Worm (Caenorhabditis elegans): ENCODE measurements around the gene asp-13.

The asp-13 gene

DNA sequence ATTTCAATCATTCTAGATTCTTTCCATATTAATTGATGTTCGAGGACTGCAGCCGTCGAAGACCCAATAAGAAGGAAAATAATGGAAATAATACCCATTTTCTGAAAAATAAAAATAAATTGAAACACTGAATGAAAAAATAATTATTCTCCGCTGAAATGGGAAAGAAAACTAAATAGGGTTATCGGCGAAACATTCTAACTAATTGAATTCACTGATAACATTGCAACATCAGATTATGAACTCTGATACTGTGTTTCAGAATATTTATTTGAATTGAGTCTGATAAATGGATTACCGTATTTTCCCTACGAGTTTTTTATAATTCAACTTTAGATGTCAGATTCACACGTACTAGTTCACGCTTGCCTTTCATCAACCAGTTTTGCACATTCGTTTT lies at the start of gene asp-13:
Gene asp-13 (minus strand): TSS at position 101 of the 400 bp plus-strand sequence.
- TF ChIP-seq him-1 (tag; optimal IDR thresholded peaks at IDR 0.05) (no peak), dao-5 (tag; optimal IDR thresholded peaks at IDR 0.05) (no peak), W03F9.2 (tag; optimal IDR thresholded peaks at IDR 0.05) (no peak)

DNA sequence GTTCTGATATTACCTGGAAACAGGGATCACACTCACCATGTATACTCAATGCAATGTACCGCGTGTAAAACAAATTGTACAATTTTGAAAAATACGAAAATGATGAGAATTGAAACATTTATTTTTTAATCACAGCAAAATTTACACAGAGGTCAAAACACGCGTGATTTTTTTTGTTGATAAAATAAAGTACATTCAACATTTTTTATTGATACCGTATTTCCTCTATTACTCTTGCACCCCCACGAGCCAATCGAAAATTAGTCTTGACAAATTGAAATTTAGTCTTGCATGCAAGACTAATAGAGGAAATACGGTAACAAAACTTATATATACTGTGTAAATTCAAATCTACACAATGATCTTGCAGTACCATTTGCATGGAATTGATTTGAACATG lies 44.7 kb upstream of the asp-13 start, which contains the start of gene ZC190.8:
Gene ZC190.8 (minus strand): TSS at position 101 of the 400 bp plus-strand sequence.
- TF ChIP-seq him-1 (tag; optimal IDR thresholded peaks at IDR 0.05) = no peak
- TF ChIP-seq W03F9.2 (tag; optimal IDR thresholded peaks at IDR 0.05) = no peak
- no peak for TF ChIP-seq dao-5 (tag; optimal IDR thresholded peaks at IDR 0.05)

DNA sequence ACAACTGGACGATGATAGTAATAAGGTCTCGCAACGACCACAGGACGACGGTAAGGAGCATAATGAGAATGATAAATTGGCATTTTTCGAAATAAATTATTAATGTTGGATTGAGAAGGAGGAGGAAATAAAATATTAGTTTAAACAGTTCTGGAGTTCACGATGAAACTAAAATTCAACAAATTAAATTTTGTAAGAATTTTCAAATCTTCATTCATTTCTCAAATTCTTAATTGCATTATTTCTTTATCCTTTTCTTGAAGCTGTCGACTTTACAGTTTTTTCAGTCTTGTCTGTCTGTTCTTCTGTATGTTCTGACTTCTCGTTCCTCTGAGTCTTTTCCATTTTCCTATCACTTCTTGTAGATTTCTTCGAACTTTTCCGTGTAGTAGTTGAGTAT lies 43.8 kb upstream of the asp-13 start, which contains the start of gene ZC190.7:
Gene ZC190.7 (minus strand): TSS at position 101 of the 400 bp plus-strand sequence.
- no peak for TF ChIP-seq him-1 (tag; optimal IDR thresholded peaks at IDR 0.05)
- no peak for TF ChIP-seq W03F9.2 (tag; optimal IDR thresholded peaks at IDR 0.05)
- no peak for TF ChIP-seq dao-5 (tag; optimal IDR thresholded peaks at IDR 0.05)

DNA sequence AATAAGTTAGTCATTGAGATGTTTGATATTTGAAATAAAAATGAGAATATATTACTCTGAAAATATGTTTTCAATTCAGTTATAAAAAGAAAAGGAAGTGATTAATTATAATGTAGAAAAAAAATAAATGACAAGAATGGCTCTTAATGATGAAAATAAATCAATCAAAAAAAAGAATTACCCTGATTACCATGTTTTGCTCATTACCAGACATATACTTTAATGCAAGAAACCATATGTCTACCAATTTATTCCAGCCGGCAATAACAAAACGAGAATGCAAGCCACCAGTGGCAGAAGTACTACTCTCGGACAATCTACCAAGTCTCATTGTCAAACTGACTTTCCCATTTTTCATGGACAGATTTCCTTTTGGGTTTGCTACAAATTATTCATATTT lies 40.8 kb upstream of the asp-13 start:
- TF ChIP-seq W03F9.2 (tag; optimal IDR thresholded peaks at IDR 0.05) (no peak), dao-5 (tag; optimal IDR thresholded peaks at IDR 0.05) (no peak), him-1 (tag; optimal IDR thresholded peaks at IDR 0.05) (no peak)

DNA sequence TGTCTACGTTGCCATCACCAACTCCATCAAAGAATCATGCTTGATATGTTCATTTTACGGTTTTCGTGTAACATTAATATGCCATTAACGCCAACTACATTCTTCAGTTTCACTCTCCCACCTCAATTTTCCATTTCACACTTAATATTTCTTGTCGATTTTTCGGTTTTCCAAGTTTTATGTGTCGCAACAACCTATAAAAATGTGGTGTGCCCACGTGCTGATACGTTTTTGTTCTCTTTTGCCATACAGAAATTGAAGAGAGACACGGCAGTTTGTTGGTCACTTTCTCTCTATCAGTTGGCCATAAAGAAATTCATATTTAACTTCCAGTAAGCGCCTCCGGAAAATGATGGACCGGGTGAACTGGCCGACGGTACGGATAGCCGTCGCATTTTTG lies 39.7 kb upstream of the asp-13 start, which contains the start of gene cln-3.3:
Gene cln-3.3 (plus strand): TSS at position 334 of the 400 bp plus-strand sequence.
- TF ChIP-seq W03F9.2 (tag; optimal IDR thresholded peaks at IDR 0.05) (no peak), dao-5 (tag; optimal IDR thresholded peaks at IDR 0.05) (no peak), him-1 (tag; optimal IDR thresholded peaks at IDR 0.05) (no peak)

DNA sequence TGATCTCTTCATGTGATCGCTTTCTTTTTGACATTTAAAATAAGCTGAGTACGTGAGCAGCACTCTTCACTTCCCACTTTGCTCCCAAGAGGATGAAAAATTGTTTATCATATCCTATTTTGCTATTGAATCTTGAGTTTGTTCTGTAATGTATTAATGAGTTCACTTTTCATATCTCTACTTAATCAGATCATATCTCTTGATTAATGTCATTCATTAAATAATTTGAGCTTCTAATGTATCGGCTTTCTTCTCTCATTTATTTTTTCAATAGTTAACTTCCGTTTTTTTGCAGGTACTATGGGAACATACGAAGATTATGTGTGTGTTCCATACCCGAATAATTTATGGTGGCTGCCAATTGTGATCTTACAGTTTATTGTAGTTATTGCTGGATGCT lies 38.1 kb upstream of the asp-13 start, which contains the start of gene ZC190.2:
Gene ZC190.2 (plus strand): TSS at position 301 of the 400 bp plus-strand sequence.
- TF ChIP-seq W03F9.2 (tag; optimal IDR thresholded peaks at IDR 0.05) (no peak), dao-5 (tag; optimal IDR thresholded peaks at IDR 0.05) (no peak), him-1 (tag; optimal IDR thresholded peaks at IDR 0.05) (no peak)

DNA sequence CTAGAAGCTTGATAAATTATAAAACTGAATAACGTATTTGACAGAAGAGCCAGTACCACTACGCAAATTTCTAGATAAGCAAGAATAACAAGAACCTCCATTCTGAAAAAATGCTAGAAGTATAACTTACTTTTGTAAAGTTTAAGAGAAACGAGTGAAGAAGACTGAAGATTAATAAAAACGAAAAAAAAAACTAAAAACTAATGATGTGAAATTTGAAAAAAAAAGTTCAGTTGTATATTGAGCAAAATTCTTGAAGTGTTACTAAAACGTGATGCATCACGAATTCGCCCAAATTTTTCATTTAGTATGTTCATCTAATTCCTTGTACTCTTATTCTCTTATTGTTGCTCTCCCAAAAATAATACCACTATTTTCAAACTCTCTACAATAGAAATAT lies 34.2 kb upstream of the asp-13 start, which contains the start of gene ZC190.6:
Gene ZC190.6 (minus strand): TSS at position 101 of the 400 bp plus-strand sequence.
- TF ChIP-seq W03F9.2 (tag; optimal IDR thresholded peaks at IDR 0.05) (no peak), dao-5 (tag; optimal IDR thresholded peaks at IDR 0.05) (no peak), him-1 (tag; optimal IDR thresholded peaks at IDR 0.05) (no peak)

DNA sequence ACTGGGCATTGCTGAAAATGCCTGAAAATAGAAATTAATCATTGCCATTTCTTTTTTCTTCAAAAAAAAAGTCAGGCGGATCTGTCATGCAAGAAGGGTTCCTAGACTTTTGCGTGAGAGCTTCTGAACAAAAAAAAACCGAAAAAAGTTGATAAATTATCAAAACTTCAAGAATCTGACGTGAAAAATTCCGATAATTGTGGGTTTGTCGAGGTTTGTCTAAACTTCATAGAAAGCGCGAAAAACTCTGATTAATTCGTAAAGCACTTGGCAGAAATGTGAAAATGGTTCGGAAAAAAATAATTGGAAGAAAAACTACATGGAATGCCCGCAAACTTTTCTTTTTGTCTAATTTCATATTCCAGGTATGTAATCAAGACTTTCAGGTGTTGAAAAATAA lies 30.5 kb upstream of the asp-13 start, which contains the start of gene ZC190.5:
Gene ZC190.5 (minus strand): TSS at position 101 of the 400 bp plus-strand sequence.
- no peak for TF ChIP-seq him-1 (tag; optimal IDR thresholded peaks at IDR 0.05)
- no peak for TF ChIP-seq W03F9.2 (tag; optimal IDR thresholded peaks at IDR 0.05)
- TF ChIP-seq dao-5 (tag; optimal IDR thresholded peaks at IDR 0.05) = no peak

DNA sequence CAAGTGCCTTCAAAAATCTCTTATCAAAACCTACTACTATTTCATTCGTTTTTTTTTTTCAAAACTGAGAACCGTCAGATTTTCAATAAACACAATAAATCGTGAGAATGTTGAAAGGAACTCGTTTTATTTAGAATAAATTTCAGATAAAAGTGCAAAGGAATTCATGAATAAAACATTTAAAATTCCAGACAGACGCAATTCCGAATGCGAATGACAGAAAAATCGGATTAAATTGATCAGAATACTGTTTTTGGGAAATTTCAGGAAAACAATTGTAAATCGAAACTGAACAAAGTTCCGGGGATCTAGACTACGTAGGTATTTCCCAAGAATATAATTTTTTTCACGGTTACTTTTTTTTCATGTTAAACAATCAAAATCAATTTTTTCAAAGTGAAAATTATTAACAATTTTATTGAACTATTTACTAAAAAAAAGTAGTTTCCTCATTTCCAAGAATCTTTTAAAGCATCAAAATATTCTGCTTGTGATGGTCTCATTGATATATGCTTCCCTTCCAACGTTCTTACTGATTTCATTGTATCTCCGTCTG lies 28.7 kb upstream of the asp-13 start:
- TF ChIP-seq dao-5 (tag; optimal IDR thresholded peaks at IDR 0.05) (no peak), him-1 (tag; optimal IDR thresholded peaks at IDR 0.05) (no peak), W03F9.2 (tag; optimal IDR thresholded peaks at IDR 0.05) (no peak)

DNA sequence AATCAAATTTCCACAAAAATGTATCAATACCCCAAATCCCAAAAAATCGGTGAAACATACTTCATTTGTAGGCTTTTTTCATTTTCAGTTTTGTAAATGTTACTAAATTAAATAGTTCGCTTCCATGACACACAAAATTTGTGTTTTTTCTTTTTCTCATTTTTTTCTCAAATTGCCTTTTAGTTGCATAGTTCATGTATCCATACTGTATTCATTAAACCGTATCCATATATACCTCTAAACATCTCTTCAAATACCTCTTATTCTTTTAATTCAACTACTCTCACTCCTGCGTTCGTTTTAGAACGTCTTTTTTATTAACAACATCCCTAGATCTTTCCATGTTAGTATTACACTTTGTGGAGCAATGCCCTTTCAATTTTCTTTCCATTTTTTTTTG lies 27.8 kb upstream of the asp-13 start:
- TF ChIP-seq him-1 (tag; optimal IDR thresholded peaks at IDR 0.05) (no peak), W03F9.2 (tag; optimal IDR thresholded peaks at IDR 0.05) (no peak), dao-5 (tag; optimal IDR thresholded peaks at IDR 0.05) (no peak)

DNA sequence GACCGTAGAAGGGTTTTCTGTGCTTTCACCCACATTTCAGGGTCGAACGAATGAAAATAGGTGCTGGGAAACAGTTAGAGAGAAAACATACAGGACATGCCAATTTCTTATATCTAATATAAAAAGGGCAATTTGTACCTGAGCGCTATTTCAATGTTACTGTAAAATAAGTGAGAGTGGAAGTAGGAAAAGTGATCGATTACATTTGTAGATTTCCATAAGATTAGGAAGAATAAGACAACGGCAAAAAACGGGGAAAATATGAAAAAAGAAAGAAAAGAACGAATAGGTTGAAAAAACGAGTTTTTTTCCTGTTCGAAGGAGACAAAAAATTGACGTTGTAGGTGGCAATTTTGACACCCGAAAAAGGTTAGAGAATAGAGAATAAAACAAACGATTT lies 25.2 kb upstream of the asp-13 start:
- TF ChIP-seq W03F9.2 (tag; optimal IDR thresholded peaks at IDR 0.05) (no peak), dao-5 (tag; optimal IDR thresholded peaks at IDR 0.05) (no peak), him-1 (tag; optimal IDR thresholded peaks at IDR 0.05) (no peak)

DNA sequence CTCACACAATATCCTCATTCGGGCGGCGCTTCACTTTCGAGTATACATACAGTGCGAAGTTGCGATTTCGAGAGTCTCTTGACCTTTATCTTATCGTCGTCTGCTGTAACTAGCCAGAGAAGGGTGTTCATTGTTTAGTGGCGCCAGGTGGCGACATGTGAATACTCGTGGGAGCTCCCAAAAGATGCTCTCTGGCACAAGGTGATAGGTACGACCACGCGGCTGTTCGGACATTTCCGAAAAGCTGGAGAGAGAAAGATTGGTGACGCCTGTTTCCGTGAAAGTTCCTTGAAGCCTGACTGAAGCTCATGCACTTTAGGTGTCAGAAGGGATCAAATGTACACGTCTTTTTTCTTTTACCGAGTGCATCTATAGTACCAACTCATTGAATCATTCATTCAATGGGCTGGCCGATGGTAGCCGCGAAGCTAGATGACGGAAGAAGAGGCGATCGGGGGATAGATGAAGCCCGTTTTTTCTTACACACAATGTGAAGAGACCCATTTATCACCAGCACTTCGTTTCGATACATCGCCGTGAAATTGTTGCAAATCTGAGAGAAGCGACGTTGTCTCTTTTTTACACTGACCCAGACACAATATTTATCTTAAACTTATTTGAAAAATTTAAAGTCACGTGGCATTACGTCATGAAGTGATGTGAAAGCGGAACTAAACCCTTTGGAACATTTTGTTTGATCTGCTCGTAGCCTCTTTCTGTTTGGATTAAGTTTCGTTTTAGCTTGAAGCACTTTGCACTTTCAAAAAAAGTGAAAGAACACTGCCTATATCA lies 24.4 kb upstream of the asp-13 start:
- TF ChIP-seq him-1 (tag; optimal IDR thresholded peaks at IDR 0.05) (no peak), W03F9.2 (tag; optimal IDR thresholded peaks at IDR 0.05) (no peak), dao-5 (tag; optimal IDR thresholded peaks at IDR 0.05) (no peak)

DNA sequence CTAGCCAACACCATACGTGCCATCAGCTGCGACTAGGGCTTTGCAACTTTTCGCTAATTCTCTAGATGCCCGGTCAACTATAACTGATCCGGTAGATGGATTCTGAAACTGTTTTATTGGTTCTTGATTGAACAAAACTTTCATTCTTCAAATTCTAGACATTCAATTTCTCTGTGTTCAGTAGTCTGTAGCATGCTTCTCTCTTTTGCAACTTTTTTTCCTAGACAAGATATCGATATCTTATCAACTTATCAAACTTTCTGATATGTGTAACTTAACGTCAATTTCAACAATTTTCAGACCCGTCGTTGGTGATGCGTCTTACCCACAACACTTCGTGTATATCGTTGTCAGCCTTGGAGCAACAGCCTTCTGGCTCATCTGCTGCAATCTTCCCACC lies 22.8 kb upstream of the asp-13 start, which contains the start of gene ZC190.4:
Gene ZC190.4 (plus strand): TSS at position 301 of the 400 bp plus-strand sequence.
- TF ChIP-seq him-1 (tag; optimal IDR thresholded peaks at IDR 0.05) (no peak), W03F9.2 (tag; optimal IDR thresholded peaks at IDR 0.05) (no peak), dao-5 (tag; optimal IDR thresholded peaks at IDR 0.05) (no peak)

DNA sequence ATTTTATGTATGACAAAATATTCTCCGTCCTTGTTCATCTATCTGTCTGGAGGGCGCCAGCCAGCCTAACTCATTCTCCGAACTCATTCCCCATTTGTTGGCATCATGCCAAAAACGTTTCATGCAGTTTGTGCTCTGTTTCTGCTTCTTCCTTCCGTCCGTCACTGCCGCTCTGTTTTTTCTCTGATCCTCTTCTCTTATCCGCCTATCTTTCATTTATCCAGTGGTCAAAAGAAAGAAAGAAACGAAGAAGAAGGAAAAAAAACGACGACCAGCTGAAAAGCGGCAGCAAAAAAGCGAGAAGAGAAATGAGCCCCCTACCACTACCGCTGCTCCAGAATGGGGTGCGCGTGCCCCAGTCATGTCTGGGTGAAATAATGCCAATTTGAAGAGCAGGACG lies 20.0 kb upstream of the asp-13 start:
- TF ChIP-seq dao-5 (tag; optimal IDR thresholded peaks at IDR 0.05) = no peak
- TF ChIP-seq him-1 (tag; optimal IDR thresholded peaks at IDR 0.05) = no peak
- TF ChIP-seq W03F9.2 (tag; optimal IDR thresholded peaks at IDR 0.05) = no peak
